Worm (Caenorhabditis elegans): ENCODE data around the gene Y43F8C.9.

Gene Y43F8C.9

ce11 chrV:19669959-19670358 lies 24.1 kb downstream of the Y43F8C.9 start, which contains the start of gene Y43F8C.11:
Gene Y43F8C.11, plus strand, starts transcription at chrV:19670259.
- TF ChIP-seq nhr-12 (tag; optimal IDR thresholded peaks at IDR 0.05), result no peak
- no peak for TF ChIP-seq mep-1 (tag; optimal IDR thresholded peaks at IDR 0.05)
- TF ChIP-seq snpc-4 (tag; optimal IDR thresholded peaks at IDR 0.05), result no peak
- no peak for TF ChIP-seq ham-2 (GFP tag; optimal IDR thresholded peaks at IDR 0.05)
- TF ChIP-seq sptf-1 (tag; optimal IDR thresholded peaks at IDR 0.05), result no peak
- TF ChIP-seq unc-62 (GFP tag; optimal IDR thresholded peaks at IDR 0.05), result no peak
- TF ChIP-seq tbx-8 (GFP tag; optimal IDR thresholded peaks at IDR 0.05), result no peak
- no peak for TF ChIP-seq ceh-83 (GFP tag; optimal IDR thresholded peaks at IDR 0.05)

ce11 chrV:19670866-19671265 lies 25.0 kb downstream of the Y43F8C.9 start:
- TF ChIP-seq nhr-2 (tag; optimal IDR thresholded peaks at IDR 0.05) (no peak), ztf-11 (tag; optimal IDR thresholded peaks at IDR 0.05) (no peak), cnd-1 (tag; optimal IDR thresholded peaks at IDR 0.05) (no peak), unc-62 (GFP tag; optimal IDR thresholded peaks at IDR 0.05) (no peak), ham-2 (GFP tag; optimal IDR thresholded peaks at IDR 0.05) (no peak)

- TF ChIP-seq unc-39 (tag; optimal IDR thresholded peaks at IDR 0.05) (no peak), nhr-2 (tag; optimal IDR thresholded peaks at IDR 0.05) (no peak), ztf-11 (tag; optimal IDR thresholded peaks at IDR 0.05) (no peak), drap-1 (GFP tag; optimal IDR thresholded peaks at IDR 0.05) (no peak), unc-62 (GFP tag; optimal IDR thresholded peaks at IDR 0.05) (no peak), unc-120 (tag; optimal IDR thresholded peaks at IDR 0.05; ENCODE audit: poor library complexity, severe bottlenecking) (no peak), bed-3 (GFP tag; optimal IDR thresholded peaks at IDR 0.05) (no peak), pha-4 (tag; optimal IDR thresholded peaks at IDR 0.05) (no peak)
These were observed 25.9 kb downstream of the Y43F8C.9 start for ce11 chrV:19671816-19672215.

DNA sequence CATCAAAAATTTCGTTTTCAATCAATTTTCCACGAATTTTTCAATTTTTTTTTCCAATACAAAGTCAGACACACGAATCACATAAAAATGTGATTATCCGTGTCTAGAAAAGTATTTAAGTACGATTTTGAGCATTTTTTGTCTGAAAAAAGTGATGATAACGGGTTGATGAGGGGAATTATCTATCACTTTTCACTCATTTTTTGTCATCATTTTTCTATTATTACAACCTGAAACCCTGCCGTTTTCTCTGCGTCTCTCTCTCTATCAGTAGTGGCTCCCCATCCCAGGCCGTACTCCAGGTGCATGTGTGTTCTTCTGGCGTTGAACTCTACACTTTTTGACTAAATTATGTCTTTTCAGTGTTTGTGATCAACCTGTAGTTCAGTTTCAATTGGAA lies 26.5 kb downstream of the Y43F8C.9 start:
- TF ChIP-seq nhr-237 (tag; optimal IDR thresholded peaks at IDR 0.05) (no peak), elt-3 (tag; optimal IDR thresholded peaks at IDR 0.05) (no peak), sem-2 (GFP tag; optimal IDR thresholded peaks at IDR 0.05) (no peak), drap-1 (GFP tag; optimal IDR thresholded peaks at IDR 0.05) (no peak), unc-62 (GFP tag; optimal IDR thresholded peaks at IDR 0.05) (no peak), hlh-1 (tag; optimal IDR thresholded peaks at IDR 0.05) (no peak), ces-1 (GFP tag; optimal IDR thresholded peaks at IDR 0.05) (no peak), zip-8 (tag; optimal IDR thresholded peaks at IDR 0.05) (no peak), mls-2 (tag; optimal IDR thresholded peaks at IDR 0.05) (no peak), bed-3 (GFP tag; optimal IDR thresholded peaks at IDR 0.05) (no peak), nhr-76 (tag; optimal IDR thresholded peaks at IDR 0.05) (no peak), blmp-1 (tag; optimal IDR thresholded peaks at IDR 0.05) (no peak), unc-39 (tag; optimal IDR thresholded peaks at IDR 0.05) (no peak), lin-32 (GFP tag; optimal IDR thresholded peaks at IDR 0.05) (no peak), unc-120 (tag; optimal IDR thresholded peaks at IDR 0.05; ENCODE audit: poor library complexity, severe bottlenecking) (no peak), mab-5 (tag; optimal IDR thresholded peaks at IDR 0.05) (no peak), nhr-2 (tag; optimal IDR thresholded peaks at IDR 0.05) (no peak)

- TF ChIP-seq lin-13 (tag; optimal IDR thresholded peaks at IDR 0.05), result no peak
These were observed 27.5 kb downstream of the Y43F8C.9 start for ce11 chrV:19673298-19673903.

DNA sequence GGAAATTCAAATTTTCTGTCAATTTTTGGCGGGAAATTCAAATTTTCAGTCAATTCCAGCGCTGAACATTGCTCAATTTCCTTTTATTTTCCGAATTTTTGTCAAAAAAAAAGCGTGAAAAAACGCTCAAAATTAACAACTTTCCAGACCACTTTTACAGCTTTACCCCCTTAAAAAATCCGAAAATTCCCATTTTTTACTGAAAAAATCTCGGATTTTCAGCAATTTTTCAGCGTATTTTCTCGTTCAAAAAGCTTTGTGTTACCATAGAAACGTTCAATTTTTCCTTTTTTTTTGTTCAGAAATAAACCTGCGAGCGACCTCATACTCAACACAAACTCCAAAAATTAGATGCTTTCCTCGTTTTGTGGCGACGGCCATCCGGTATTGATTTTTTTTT lies 28.6 kb downstream of the Y43F8C.9 start, which contains the start of gene mrp-7:
Gene mrp-7, plus strand, starts transcription at position 301 of the 400 bp plus-strand sequence.
- TF ChIP-seq mls-2 (tag; optimal IDR thresholded peaks at IDR 0.05) (no peak), unc-62 (GFP tag; optimal IDR thresholded peaks at IDR 0.05) (no peak), sptf-1 (tag; optimal IDR thresholded peaks at IDR 0.05) (no peak), nhr-28 (tag; optimal IDR thresholded peaks at IDR 0.05) (no peak), flh-1 (GFP tag; optimal IDR thresholded peaks at IDR 0.05) (no peak), unc-39 (tag; optimal IDR thresholded peaks at IDR 0.05) (no peak), nhr-12 (tag; optimal IDR thresholded peaks at IDR 0.05) (no peak), mep-1 (tag; optimal IDR thresholded peaks at IDR 0.05) (no peak), ceh-39 (tag; optimal IDR thresholded peaks at IDR 0.05) (no peak), lin-13 (tag; optimal IDR thresholded peaks at IDR 0.05) (no peak), nhr-237 (tag; optimal IDR thresholded peaks at IDR 0.05) (no peak), tbx-8 (GFP tag; optimal IDR thresholded peaks at IDR 0.05) (no peak), cnd-1 (tag; optimal IDR thresholded peaks at IDR 0.05) (no peak), unc-120 (tag; optimal IDR thresholded peaks at IDR 0.05; ENCODE audit: poor library complexity, severe bottlenecking) (no peak), M03D4.4 (tag; optimal IDR thresholded peaks at IDR 0.05) (no peak), ztf-11 (tag; optimal IDR thresholded peaks at IDR 0.05) (no peak), zip-8 (tag; optimal IDR thresholded peaks at IDR 0.05) (no peak)
